Fruit fly (Drosophila melanogaster): ENCODE measurements around the gene Tcs6.

DNA sequence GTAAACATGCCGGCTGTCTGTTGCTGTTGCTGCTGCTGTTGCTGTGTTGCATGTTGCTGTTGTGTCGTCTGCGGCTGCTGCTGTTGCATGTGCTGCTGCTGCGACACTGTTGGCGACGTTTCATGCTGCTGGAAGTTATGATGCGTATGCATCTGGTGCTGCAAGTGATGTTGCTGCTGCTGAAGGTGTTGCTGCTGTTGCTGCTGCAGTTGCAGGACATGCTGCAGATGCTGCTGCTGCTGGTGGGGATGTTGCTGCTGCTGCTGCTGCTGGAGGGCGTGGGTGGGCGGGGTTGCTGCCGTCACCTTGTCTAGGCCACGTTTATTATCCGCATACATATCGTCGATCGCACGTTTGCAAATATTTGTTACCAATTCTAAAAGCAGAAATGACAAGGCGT lies 38.2 kb upstream of the Tcs6 start:
- no peak for TF ChIP-seq CG14711 (tag; optimal IDR thresholded peaks at IDR 0.05)
- TF ChIP-seq CG7045 (GFP tag; optimal IDR thresholded peaks at IDR 0.05), result no peak
- no peak for TF ChIP-seq Mnt (GFP tag; optimal IDR thresholded peaks at IDR 0.05)
- TF ChIP-seq CG12768 (GFP tag; optimal IDR thresholded peaks at IDR 0.05), result no peak
- TF ChIP-seq Clk (GFP tag; optimal IDR thresholded peaks at IDR 0.05), result no peak
- TF ChIP-seq bab1 (GFP tag; optimal IDR thresholded peaks at IDR 0.05), result no peak
